Worm (Caenorhabditis elegans): ENCODE measurements around the gene mbk-1.

DNA sequence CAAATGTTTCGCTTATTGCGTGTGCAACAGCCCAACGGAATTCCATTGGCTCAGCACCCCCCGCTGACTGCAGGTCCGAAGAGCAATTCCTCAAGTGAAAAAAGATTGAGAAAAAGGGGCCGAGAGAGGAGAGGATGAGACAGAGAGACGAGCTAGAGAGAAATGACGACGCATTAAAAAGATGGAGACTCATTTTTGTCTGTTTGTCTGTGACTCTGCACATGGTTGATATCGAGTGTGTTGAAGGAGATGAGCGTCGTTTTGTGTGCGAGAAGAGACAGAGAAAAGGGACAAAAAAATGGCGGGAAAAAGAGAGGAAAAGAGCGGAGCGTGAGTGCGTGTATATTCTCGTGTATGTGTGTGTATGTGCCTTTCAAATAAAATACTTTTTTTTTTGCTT, 16.7 kb upstream of the mbk-1 start:
- peak; percentile 85 for TF ChIP-seq him-1 (tag; optimal IDR thresholded peaks at IDR 0.05)
- TF ChIP-seq W03F9.2 (tag; optimal IDR thresholded peaks at IDR 0.05) = peak; percentile 78
- no peak for TF ChIP-seq dao-5 (tag; optimal IDR thresholded peaks at IDR 0.05)
